Fruit fly (Drosophila melanogaster): ENCODE data around the gene ERR.
A peak's percentile ranks its signal among the peaks of the same experiment; 100 is the strongest.

The ERR gene

dm6 chr3L:8197779-8198279 is 11.4 kb upstream of the ERR start, which contains the start of the genes UbcE2M and Dhps (continued):
- TF ChIP-seq CG6163 (GFP tag; IDR thresholded peaks at IDR 0.05) = peak; percentile 62; the same call in 1 of the 3 replicates
- peak; percentile 41 for TF ChIP-seq CG6792 (GFP tag; optimal IDR thresholded peaks at IDR 0.05)
- TF ChIP-seq Ets21C (GFP tag; optimal IDR thresholded peaks at IDR 0.05) = no peak
- TF ChIP-seq CG1621 (tag; optimal IDR thresholded peaks at IDR 0.05) = no peak
- TF ChIP-seq cyc (GFP tag; optimal IDR thresholded peaks at IDR 0.05) = peak; percentile 69
- TF ChIP-seq fd59A (GFP tag; optimal IDR thresholded peaks at IDR 0.05) = no peak
- peak; percentile 60 for TF ChIP-seq CG11902 (GFP tag; optimal IDR thresholded peaks at IDR 0.05)

dm6 chr3L:8193016-8193415 is 6.5 kb upstream of the ERR start, which contains the start of gene CG7387:
TSS of gene CG7387 (minus strand) at chr3L:8193116.
- TF ChIP-seq CG8119 (GFP tag; IDR thresholded peaks at IDR 0.05) (no peak), spab (GFP tag; optimal IDR thresholded peaks at IDR 0.05) (no peak), CG6808 (GFP tag; optimal IDR thresholded peaks at IDR 0.05) (no peak), eg (GFP tag; IDR thresholded peaks at IDR 0.05) (no peak), lz (GFP tag; optimal IDR thresholded peaks at IDR 0.05) (no peak), CG15336 (GFP tag; IDR thresholded peaks at IDR 0.05) (no peak), Lpt (GFP tag; optimal IDR thresholded peaks at IDR 0.05) (no peak), CG6163 (GFP tag; IDR thresholded peaks at IDR 0.05) (no peak), CG8632 (GFP tag; optimal IDR thresholded peaks at IDR 0.05) (no peak), pdm3 (GFP tag; optimal IDR thresholded peaks at IDR 0.05) (no peak), OdsH (GFP tag; optimal IDR thresholded peaks at IDR 0.05) (no peak), CG11902 (GFP tag; optimal IDR thresholded peaks at IDR 0.05) (no peak), esn (GFP tag; optimal IDR thresholded peaks at IDR 0.05) (no peak), CG10631 (GFP tag; optimal IDR thresholded peaks at IDR 0.05) (no peak), CG9139 (GFP tag; optimal IDR thresholded peaks at IDR 0.05) (no peak), Smox (GFP tag; optimal IDR thresholded peaks at IDR 0.05) (no peak)

- TF ChIP-seq esn (GFP tag; optimal IDR thresholded peaks at IDR 0.05) (peak; percentile 21), ss (GFP tag; optimal IDR thresholded peaks at IDR 0.05) (no peak), CG8319 (GFP tag; optimal IDR thresholded peaks at IDR 0.05) (no peak), CG9139 (GFP tag; optimal IDR thresholded peaks at IDR 0.05) (no peak), Hr38 (GFP tag; optimal IDR thresholded peaks at IDR 0.05) (no peak), fd59A (GFP tag; optimal IDR thresholded peaks at IDR 0.05) (no peak), Hr4 (GFP tag; optimal IDR thresholded peaks at IDR 0.05) (no peak), CG32006 (GFP tag; optimal IDR thresholded peaks at IDR 0.05) (no peak), CG3032 (tag; optimal IDR thresholded peaks at IDR 0.05) (peak; percentile 0), CG11294 (GFP tag; IDR thresholded peaks at IDR 0.05) (no peak), CG15336 (GFP tag; IDR thresholded peaks at IDR 0.05) (no peak), Smox (GFP tag; optimal IDR thresholded peaks at IDR 0.05) (no peak), net (GFP tag; optimal IDR thresholded peaks at IDR 0.05) (no peak), Met (GFP tag; optimal IDR thresholded peaks at IDR 0.05) (no peak), Sox14 (GFP tag; optimal IDR thresholded peaks at IDR 0.05) (no peak), CG1621 (tag; optimal IDR thresholded peaks at IDR 0.05) (no peak), CG8632 (GFP tag; optimal IDR thresholded peaks at IDR 0.05) (no peak), CG31627 (GFP tag; optimal IDR thresholded peaks at IDR 0.05) (no peak)
Measured at dm6 chr3L:8191042-8191613, 4.7 kb upstream of the ERR start, which contains the start of gene MED24. TSS of gene MED24 (plus strand) at chr3L:8191270.

- TF ChIP-seq Eip78C (GFP tag) = no peak
Measured at dm6 chr3L:8189234-8189633, 2.8 kb upstream of the ERR start.

dm6 chr3L:8187397-8187811 is 933 bp upstream of the ERR start:
- 0 out of 2 replicates have a peak, but pooled peaks have one; percentile 16 for TF ChIP-seq CG15336 (GFP tag; IDR thresholded peaks at IDR 0.05)
- TF ChIP-seq acj6 (GFP tag; optimal IDR thresholded peaks at IDR 0.05) = no peak
